Fruit fly (Drosophila melanogaster): ENCODE measurements around the gene Tpc1.

Gene Tpc1

DNA sequence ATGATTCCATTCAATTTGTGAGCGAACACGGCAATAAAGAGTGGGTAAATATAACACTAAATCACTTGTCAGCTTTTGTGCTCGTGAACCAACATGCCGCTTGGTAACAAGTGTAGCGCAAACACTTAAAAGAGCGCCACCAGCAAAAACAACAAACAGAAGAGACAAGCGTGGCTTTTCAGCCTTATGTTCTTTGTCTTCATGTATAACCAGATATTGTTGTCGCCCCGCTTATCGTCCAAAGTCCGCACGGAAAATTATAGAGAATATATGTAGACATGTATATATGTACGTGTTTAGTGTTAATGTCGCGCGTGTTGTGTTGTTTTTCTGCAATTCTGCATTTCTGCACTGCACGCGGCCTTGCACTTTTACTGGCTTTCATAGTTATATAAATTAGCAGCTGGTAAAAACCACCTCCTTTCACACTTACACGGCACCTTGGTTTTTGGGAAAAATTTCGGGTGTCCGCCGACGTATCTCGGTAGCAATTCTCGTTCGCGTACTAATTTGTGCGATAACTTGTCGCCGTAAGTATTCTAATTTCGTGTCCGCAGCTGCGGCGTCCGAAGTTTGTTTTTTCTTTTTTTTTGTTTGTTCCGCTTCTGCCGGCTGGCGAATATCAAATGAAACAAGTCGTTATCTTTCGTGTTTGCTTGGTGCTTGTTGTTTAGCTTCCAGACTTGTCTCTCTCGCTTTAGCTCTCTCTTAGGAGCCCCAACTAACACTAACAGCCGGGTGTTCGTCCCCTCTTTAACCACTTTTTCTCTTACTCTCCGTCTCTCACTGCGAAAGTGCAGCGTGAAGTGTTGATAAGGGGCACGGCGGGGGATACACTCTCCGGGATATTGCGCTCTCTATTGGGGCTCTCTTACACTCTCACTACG is 6.9 kb upstream of the Tpc1 start (continued):
- TF ChIP-seq CG6654 (GFP tag; optimal IDR thresholded peaks at IDR 0.05) (no peak), Usf (GFP tag; optimal IDR thresholded peaks at IDR 0.05) (no peak), CG34422 (GFP tag; IDR thresholded peaks at IDR 0.05) (peak; percentile 52; the same call in 1 of the 3 replicates), E2f2 (GFP tag; IDR thresholded peaks at IDR 0.05) (no peak), CG12236 (GFP tag; optimal IDR thresholded peaks at IDR 0.05) (no peak), vnd (GFP tag; IDR thresholded peaks at IDR 0.05; ENCODE audit: partially characterized antibody) (no peak), jumu (GFP tag; optimal IDR thresholded peaks at IDR 0.05) (no peak), CG3838 (GFP tag; optimal IDR thresholded peaks at IDR 0.05) (no peak), Sin3A (optimal IDR thresholded peaks at IDR 0.05) (no peak), CG10267 (tag; optimal IDR thresholded peaks at IDR 0.05) (no peak), Oli (tag; optimal IDR thresholded peaks at IDR 0.05) (no peak), hbn (GFP tag; IDR thresholded peaks at IDR 0.05; ENCODE audit: partially characterized antibody) (no peak; the same call in 1 of the 2 replicates), CG7928 (GFP tag; optimal IDR thresholded peaks at IDR 0.05) (no peak), CG33557 (GFP tag; optimal IDR thresholded peaks at IDR 0.05) (no peak), bbx (GFP tag; IDR thresholded peaks at IDR 0.05; ENCODE audit: partially characterized antibody) (no peak), gem (tag; optimal IDR thresholded peaks at IDR 0.05) (no peak), Mrtf (GFP tag; IDR thresholded peaks at IDR 0.05) (no peak), Vsx1 (GFP tag; optimal IDR thresholded peaks at IDR 0.05) (no peak), CG34224 (GFP tag; IDR thresholded peaks at IDR 0.05; ENCODE audit: partially characterized antibody) (peak; percentile 52), CG17829 (tag; optimal IDR thresholded peaks at IDR 0.05) (no peak), CG9817 (tag; optimal IDR thresholded peaks at IDR 0.05) (no peak), kni (GFP tag; optimal IDR thresholded peaks at IDR 0.05) (peak; percentile 23), wdn (GFP tag; IDR thresholded peaks at IDR 0.05) (no peak), rib (GFP tag; IDR thresholded peaks at IDR 0.05) (peak; percentile 26; the same call in 1 of the 2 replicates), HLH3B (GFP tag; IDR thresholded peaks at IDR 0.05) (peak; percentile 48), CG9609 (GFP tag; optimal IDR thresholded peaks at IDR 0.05) (no peak), HLH4C (GFP tag; IDR thresholded peaks at IDR 0.05; ENCODE audit: partially characterized antibody) (no peak), zf30C (GFP tag; optimal IDR thresholded peaks at IDR 0.05) (no peak), Oaz (GFP tag; IDR thresholded peaks at IDR 0.05) (no peak), usp (GFP tag; optimal IDR thresholded peaks at IDR 0.05) (no peak), CG8281 (tag; optimal IDR thresholded peaks at IDR 0.05) (no peak), so (GFP tag; IDR thresholded peaks at IDR 0.05) (peak; percentile 51; the same call in 1 of the 3 replicates), sqz (GFP tag; optimal IDR thresholded peaks at IDR 0.05) (no peak), CG17912 (GFP tag; optimal IDR thresholded peaks at IDR 0.05) (no peak), CG8290 (GFP tag; optimal IDR thresholded peaks at IDR 0.05) (no peak), CG8290 (tag; optimal IDR thresholded peaks at IDR 0.05) (peak in 1 of 2 experiments; percentile 65), abd-A (tag; optimal IDR thresholded peaks at IDR 0.05) (no peak), fd96Cb (tag; optimal IDR thresholded peaks at IDR 0.05) (no peak), ara (GFP tag; IDR thresholded peaks at IDR 0.05) (peak; percentile 30; the same call in 1 of the 2 replicates), sc (optimal IDR thresholded peaks at IDR 0.05) (no peak), sc (GFP tag; optimal IDR thresholded peaks at IDR 0.05) (no peak), sd (tag; optimal IDR thresholded peaks at IDR 0.05) (no peak), CG2875 (GFP tag; optimal IDR thresholded peaks at IDR 0.05) (no peak), pnt (GFP tag; optimal IDR thresholded peaks at IDR 0.05) (no peak), CG3065 (GFP tag; optimal IDR thresholded peaks at IDR 0.05) (no peak), dan (GFP tag; IDR thresholded peaks at IDR 0.05) (no peak), ap (GFP tag; IDR thresholded peaks at IDR 0.05) (no peak), Lim3 (GFP tag; IDR thresholded peaks at IDR 0.05) (no peak), amos (GFP tag; IDR thresholded peaks at IDR 0.05; ENCODE audit: partially characterized antibody) (no peak), sens (GFP tag) (peak; percentile 80)
